Worm (Caenorhabditis elegans) whole organism, mixed stage, embryonic: ENCODE measurements around the gene T22B2.5.

Experiments used
- elt-1 ChIP-seq: sonication (generic microtip); optimal IDR thresholded peaks from 2 replicates; lab custom pipeline; 2017; ENCODE audit warnings: missing genetic modification characterization, mild to moderate bottlenecking, missing compliant biosample characterization, antibody characterized with exemption, moderate library complexity, borderline replicate concordance; ENCODE audit not compliant: insufficient read depth
- mep-1 ChIP-seq: fragments of 150-350 bp; optimal IDR thresholded peaks from 2 replicates; lab custom pipeline; 2017; ENCODE audit warnings: missing biosample characterization, missing genetic modification reagents, missing genetic modification characterization, inconsistent platforms
- nhr-28 ChIP-seq: fragments of 150-350 bp; optimal IDR thresholded peaks from 2 replicates; lab custom pipeline; 2014; ENCODE audit warnings: missing biosample characterization, missing genetic modification characterization

DNA sequence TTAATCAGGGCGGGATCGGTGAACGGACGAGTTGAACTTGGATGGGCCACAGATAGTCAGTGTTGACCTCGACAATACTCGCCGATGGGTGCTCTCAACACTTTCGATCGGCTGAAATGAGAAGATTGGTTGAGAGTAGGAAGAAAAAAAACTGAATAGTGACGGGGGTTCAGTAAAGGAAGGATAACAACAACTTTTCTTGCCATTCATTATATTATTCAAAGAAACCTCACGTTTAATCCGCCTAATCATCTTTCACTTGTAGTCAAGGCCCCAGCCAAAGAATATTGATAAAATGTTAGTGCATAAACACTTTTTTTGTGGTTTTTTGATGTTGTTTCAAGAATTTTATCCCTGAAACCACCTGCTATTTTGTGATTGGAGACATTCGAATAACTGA, 31.1 kb upstream of the T22B2.5 start, which contains the start of gene T19D2.13:
- TF ChIP-seq elt-1 (no peak), mep-1 (tag; lab: Kevin White, UChicago) (no peak), nhr-28 (tag; lab: Kevin White, UChicago) (no peak)
